Fruit fly (Drosophila melanogaster): ENCODE results near the gene Idgf4.

Idgf4 gene

dm6 chrX:9882900-9883299 lies 47.8 kb downstream of the Idgf4 start:
- TF ChIP-seq Blimp-1 (GFP tag; optimal IDR thresholded peaks at IDR 0.05) (peak; percentile 63), Eip78C (GFP tag) (no peak), CG6854 (GFP tag; optimal IDR thresholded peaks at IDR 0.05) (peak; percentile 32), svp (GFP tag) (peak; percentile 53)

DNA sequence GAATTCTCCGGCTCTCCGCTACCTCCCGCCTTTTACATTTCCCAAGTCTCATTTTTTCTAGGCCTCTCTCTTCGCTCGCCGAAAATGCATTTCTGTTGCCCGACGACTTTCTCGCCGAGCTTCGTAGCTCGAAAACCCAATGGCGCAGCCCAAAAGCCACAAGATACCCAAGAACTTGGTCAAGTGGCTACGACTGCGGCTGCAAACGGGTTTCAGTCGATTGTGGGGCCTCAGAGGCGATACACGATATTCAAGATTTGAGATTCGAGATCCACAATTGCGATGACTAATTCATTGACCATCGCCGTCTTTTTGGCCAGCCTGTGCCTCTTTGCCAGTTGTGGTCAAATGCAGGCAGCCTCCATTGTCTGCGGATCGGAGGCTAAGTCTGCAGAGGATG lies 49.0 kb downstream of the Idgf4 start, which contains the start of gene CG9689:
CG9689 (plus strand) TSS at position 208 of the 400 bp plus-strand sequence.
- no peak for TF ChIP-seq Smox (GFP tag; optimal IDR thresholded peaks at IDR 0.05)
- TF ChIP-seq CG8119 (GFP tag; IDR thresholded peaks at IDR 0.05), result no peak
- TF ChIP-seq Lpt (GFP tag; optimal IDR thresholded peaks at IDR 0.05), result peak; percentile 36
- TF ChIP-seq Sox15 (GFP tag; optimal IDR thresholded peaks at IDR 0.05), result no peak
- no peak for TF ChIP-seq CG9139 (GFP tag; optimal IDR thresholded peaks at IDR 0.05)
- no peak for TF ChIP-seq fd85E (GFP tag; optimal IDR thresholded peaks at IDR 0.05)
- TF ChIP-seq CG8319 (GFP tag; optimal IDR thresholded peaks at IDR 0.05), result no peak
- TF ChIP-seq Eip78C (GFP tag), result peak; percentile 73
- TF ChIP-seq fkh (GFP tag; optimal IDR thresholded peaks at IDR 0.05), result no peak
- TF ChIP-seq CG6854 (GFP tag; optimal IDR thresholded peaks at IDR 0.05), result peak; percentile 1
- no peak for TF ChIP-seq Met (GFP tag; optimal IDR thresholded peaks at IDR 0.05)
- no peak for TF ChIP-seq esn (GFP tag; optimal IDR thresholded peaks at IDR 0.05)
- no peak for TF ChIP-seq Ets96B (tag; optimal IDR thresholded peaks at IDR 0.05)
- no peak for TF ChIP-seq spab (GFP tag; optimal IDR thresholded peaks at IDR 0.05)
- peak; percentile 24 for TF ChIP-seq CG1621 (tag; optimal IDR thresholded peaks at IDR 0.05)
- TF ChIP-seq CG6276 (GFP tag; optimal IDR thresholded peaks at IDR 0.05), result no peak
- TF ChIP-seq CG4318 (GFP tag; optimal IDR thresholded peaks at IDR 0.05), result no peak
- TF ChIP-seq eg (GFP tag; IDR thresholded peaks at IDR 0.05), result 0 out of 3 replicates have a peak, but pooled peaks have one; percentile 20
- no peak for TF ChIP-seq ss (GFP tag; optimal IDR thresholded peaks at IDR 0.05)
- TF ChIP-seq Hr39 (GFP tag; optimal IDR thresholded peaks at IDR 0.05), result no peak
- peak; percentile 9 for TF ChIP-seq CG3919 (GFP tag; optimal IDR thresholded peaks at IDR 0.05)
- no peak for TF ChIP-seq CG10669 (GFP tag; optimal IDR thresholded peaks at IDR 0.05)
- no peak for TF ChIP-seq Sox102F (GFP tag; optimal IDR thresholded peaks at IDR 0.05)
- TF ChIP-seq CG15336 (GFP tag; IDR thresholded peaks at IDR 0.05), result peak; percentile 15; the same call in 1 of the 2 replicates

dm6 chrX:9879570-9879969 lies 51.2 kb downstream of the Idgf4 start, which contains the start of gene CG9686:
Gene CG9686, plus strand, starts transcription at chrX:9879870.
- TF ChIP-seq spab (GFP tag; optimal IDR thresholded peaks at IDR 0.05) (no peak), achi (GFP tag; optimal IDR thresholded peaks at IDR 0.05) (no peak), salr (GFP tag; optimal IDR thresholded peaks at IDR 0.05) (no peak), Gug (GFP tag; IDR thresholded peaks at IDR 0.05) (no peak), svp (GFP tag) (peak; percentile 89), vri (GFP tag; optimal IDR thresholded peaks at IDR 0.05) (no peak), Eip78C (GFP tag) (peak; percentile 5), eg (GFP tag; IDR thresholded peaks at IDR 0.05) (no peak), CG6792 (GFP tag; optimal IDR thresholded peaks at IDR 0.05) (no peak), CG9139 (GFP tag; optimal IDR thresholded peaks at IDR 0.05) (no peak)

- TF ChIP-seq svp (GFP tag), result peak; percentile 100
- no peak for TF ChIP-seq CG3919 (GFP tag; optimal IDR thresholded peaks at IDR 0.05)
- no peak for TF ChIP-seq CG11762 (GFP tag; optimal IDR thresholded peaks at IDR 0.05; ENCODE audit: insufficient read depth)
- TF ChIP-seq Hr4 (GFP tag; optimal IDR thresholded peaks at IDR 0.05), result no peak
- peak; percentile 57 for TF ChIP-seq Eip78C (GFP tag)
- TF ChIP-seq Eip75B (GFP tag; optimal IDR thresholded peaks at IDR 0.05), result no peak
- no peak for TF ChIP-seq CG11294 (GFP tag; IDR thresholded peaks at IDR 0.05)
These were observed 52.6 kb downstream of the Idgf4 start, which contains the start of gene CG1468 for dm6 chrX:9878125-9878524. Gene CG1468, plus strand, starts transcription at chrX:9878422.
